Worm (Caenorhabditis elegans): ENCODE measurements around the gene C03H5.9.

DNA sequence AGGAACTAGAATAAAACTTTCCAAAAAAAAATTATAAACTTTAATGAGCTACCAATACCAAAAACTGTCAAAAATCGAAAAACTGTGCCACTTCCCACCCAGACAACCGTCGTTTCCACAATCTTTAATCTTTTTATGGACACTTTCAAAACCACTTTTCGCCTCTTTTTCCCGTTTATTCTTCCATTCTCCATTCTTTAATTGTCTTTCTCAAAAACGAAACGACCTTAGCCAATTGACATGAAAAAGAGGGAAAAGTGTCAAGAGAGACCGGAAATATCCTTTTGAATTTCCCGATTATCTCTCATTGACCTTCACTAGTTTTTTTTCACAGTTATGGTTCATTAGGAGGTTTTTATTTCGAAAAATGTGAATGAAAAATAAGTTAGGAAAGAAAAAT lies 6.9 kb upstream of the C03H5.9 start:
- TF ChIP-seq nhr-76 (tag; optimal IDR thresholded peaks at IDR 0.05) (no peak), ztf-11 (tag; optimal IDR thresholded peaks at IDR 0.05) (no peak), pha-4 (tag; optimal IDR thresholded peaks at IDR 0.05) (no peak), nhr-237 (tag; optimal IDR thresholded peaks at IDR 0.05) (no peak), unc-39 (tag; optimal IDR thresholded peaks at IDR 0.05) (no peak), unc-62 (GFP tag; optimal IDR thresholded peaks at IDR 0.05) (no peak), blmp-1 (tag; optimal IDR thresholded peaks at IDR 0.05) (no peak)
